Worm (Caenorhabditis elegans) whole organism, mixed stage, embryonic: ENCODE results near the gene ins-3.
"Not testable (repeated sequence)": the region's sequence is repeated elsewhere in the genome, so short reads cannot be mapped to it uniquely, and the experiment has no call there.

Experiments
- M03D4.4 ChIP-seq: sonication (generic microtip); optimal IDR thresholded peaks from 2 replicates; lab custom pipeline; 2017; ENCODE audit warnings: mild to moderate bottlenecking, missing genetic modification characterization, missing compliant biosample characterization
- bed-3 ChIP-seq: fragments of 200-800 bp; sonication (Bioruptor generic); optimal IDR thresholded peaks from 3 replicates; lab custom pipeline; 2018; ENCODE audit warnings: mild to moderate bottlenecking, missing genetic modification characterization, moderate library complexity, missing compliant biosample characterization
- blmp-1 ChIP-seq: fragments of 150-350 bp; optimal IDR thresholded peaks from 2 replicates; lab custom pipeline; 2014; ENCODE audit warnings: missing biosample characterization, missing genetic modification characterization
- ceh-39 ChIP-seq: fragments of 150-350 bp; optimal IDR thresholded peaks from 2 replicates; lab custom pipeline; 2014; ENCODE audit warnings: missing biosample characterization, missing genetic modification characterization
- ceh-43 ChIP-seq: fragments of 200-800 bp; sonication (Bioruptor generic); optimal IDR thresholded peaks from 2 replicates; lab custom pipeline; 2018; ENCODE audit warnings: mild to moderate bottlenecking, missing genetic modification characterization, moderate library complexity, missing compliant biosample characterization
- ceh-83 ChIP-seq: fragments of 200-800 bp; sonication (Bioruptor generic); optimal IDR thresholded peaks from 2 replicates; lab custom pipeline; 2018; ENCODE audit warnings: mild to moderate bottlenecking, missing genetic modification characterization, missing compliant biosample characterization
- ces-1 ChIP-seq: fragments of 150-350 bp; optimal IDR thresholded peaks from 2 replicates; lab custom pipeline; 2014; ENCODE audit warnings: missing biosample characterization, missing genetic modification reagents, missing genetic modification characterization
- drap-1 ChIP-seq: fragments of 200-800 bp; sonication (Bioruptor generic); optimal IDR thresholded peaks from 3 replicates; lab custom pipeline; 2018; ENCODE audit warnings: mild to moderate bottlenecking, missing genetic modification characterization, missing compliant biosample characterization
- elt-1 ChIP-seq: sonication (generic microtip); optimal IDR thresholded peaks from 2 replicates; lab custom pipeline; 2017; ENCODE audit warnings: missing genetic modification characterization, mild to moderate bottlenecking, missing compliant biosample characterization, antibody characterized with exemption, moderate library complexity, borderline replicate concordance; ENCODE audit not compliant: insufficient read depth
- ham-2 ChIP-seq: fragments of 200-800 bp; sonication (Bioruptor generic); optimal IDR thresholded peaks from 2 replicates; lab custom pipeline; 2018; ENCODE audit warnings: mild to moderate bottlenecking, missing genetic modification characterization, missing compliant biosample characterization
- hlh-1 ChIP-seq: fragments of 150-350 bp; optimal IDR thresholded peaks from 2 replicates; lab custom pipeline; 2014; ENCODE audit warnings: missing biosample characterization, missing genetic modification reagents, missing genetic modification characterization
- lin-32 ChIP-seq: fragments of 200-800 bp; sonication (Bioruptor generic); optimal IDR thresholded peaks from 2 replicates; lab custom pipeline; 2018; ENCODE audit warnings: mild to moderate bottlenecking, missing genetic modification characterization, missing compliant biosample characterization
- lsy-2 ChIP-seq: fragments of 150-350 bp; optimal IDR thresholded peaks from 2 replicates; lab custom pipeline; 2014; ENCODE audit warnings: missing biosample characterization, missing genetic modification characterization
- mab-5 ChIP-seq: fragments of 150-350 bp; optimal IDR thresholded peaks from 2 replicates; lab custom pipeline; 2014; ENCODE audit warnings: missing biosample characterization, missing genetic modification characterization
- nhr-12 ChIP-seq: fragments of 150-350 bp; optimal IDR thresholded peaks from 2 replicates; lab custom pipeline; 2014; ENCODE audit warnings: missing biosample characterization, missing genetic modification characterization
- nhr-2 ChIP-seq: fragments of 150-350 bp; optimal IDR thresholded peaks from 2 replicates; lab custom pipeline; 2014; ENCODE audit warnings: missing biosample characterization, missing genetic modification characterization
- nhr-237 ChIP-seq: fragments of 150-350 bp; optimal IDR thresholded peaks from 2 replicates; lab custom pipeline; 2014; ENCODE audit warnings: missing biosample characterization, missing genetic modification characterization
- nhr-28 ChIP-seq: fragments of 150-350 bp; optimal IDR thresholded peaks from 2 replicates; lab custom pipeline; 2014; ENCODE audit warnings: missing biosample characterization, missing genetic modification characterization
- nhr-76 ChIP-seq: sonication (generic microtip); optimal IDR thresholded peaks from 2 replicates; lab custom pipeline; 2017; ENCODE audit warnings: missing biosample characterization, missing genetic modification characterization
- sem-2 ChIP-seq: fragments of 200-800 bp; sonication (Bioruptor generic); optimal IDR thresholded peaks from 2 replicates; lab custom pipeline; 2018; ENCODE audit warnings: mild to moderate bottlenecking, missing genetic modification characterization, missing compliant biosample characterization
- snpc-4 ChIP-seq: fragments of 150-350 bp; optimal IDR thresholded peaks from 2 replicates; lab custom pipeline; 2014; ENCODE audit warnings: missing biosample characterization, missing genetic modification characterization
- sptf-1 ChIP-seq: sonication (generic microtip); optimal IDR thresholded peaks from 2 replicates; lab custom pipeline; 2017; ENCODE audit warnings: mild to moderate bottlenecking, missing genetic modification characterization, moderate library complexity, missing compliant biosample characterization
- tbx-8 ChIP-seq: fragments of 200-800 bp; sonication (Bioruptor generic); optimal IDR thresholded peaks from 2 replicates; lab custom pipeline; 2018; ENCODE audit warnings: mild to moderate bottlenecking, missing genetic modification characterization, moderate library complexity, missing compliant biosample characterization
- unc-120 ChIP-seq: sonication (generic microtip); optimal IDR thresholded peaks from 2 replicates; lab custom pipeline; 2017; ENCODE audit warnings: missing genetic modification characterization, missing compliant biosample characterization; ENCODE audit not compliant: poor library complexity, severe bottlenecking
- unc-39 ChIP-seq: fragments of 150-350 bp; optimal IDR thresholded peaks from 2 replicates; lab custom pipeline; 2014; ENCODE audit warnings: missing biosample characterization, missing genetic modification characterization
- unc-62 ChIP-seq: fragments of 150-350 bp; optimal IDR thresholded peaks from 2 replicates; lab custom pipeline; 2014; ENCODE audit warnings: missing biosample characterization, missing genetic modification reagents, missing genetic modification characterization
- zip-8 ChIP-seq: fragments of 150-350 bp; optimal IDR thresholded peaks from 2 replicates; lab custom pipeline; 2014; ENCODE audit warnings: missing biosample characterization, missing genetic modification characterization
- ztf-11 ChIP-seq: fragments of 150-350 bp; optimal IDR thresholded peaks from 2 replicates; lab custom pipeline; 2014; ENCODE audit warnings: missing biosample characterization, missing genetic modification characterization

Gene ins-3

DNA sequence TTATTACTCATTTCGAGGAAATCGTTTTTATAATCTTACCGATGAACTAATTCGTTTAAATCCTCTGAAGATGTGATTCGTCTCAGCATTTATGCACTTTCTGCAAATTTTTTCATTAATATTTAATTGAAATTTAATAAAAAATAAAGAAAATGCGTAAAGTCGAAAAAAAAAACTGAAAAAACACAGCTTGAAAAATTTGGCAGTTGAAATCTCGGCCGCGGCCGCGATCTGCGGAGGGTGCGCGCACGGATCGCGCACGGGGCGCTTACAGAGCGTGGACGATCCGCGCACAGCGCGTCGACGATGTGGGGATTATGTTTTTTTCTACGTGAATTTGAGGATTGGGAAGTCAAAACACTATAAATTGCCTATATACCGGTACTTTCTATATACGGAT is 18.3 kb upstream of the ins-3 start, which contains the start of gene ZK84.4:
Gene ZK84.4, minus strand, starts transcription at position 101 of the 400 bp plus-strand sequence.
- not testable (repeated sequence) for TF ChIP-seq lin-32 (GFP tag; lab: Kevin White, UChicago); tbx-8 (GFP tag; lab: Kevin White, UChicago); nhr-2

DNA sequence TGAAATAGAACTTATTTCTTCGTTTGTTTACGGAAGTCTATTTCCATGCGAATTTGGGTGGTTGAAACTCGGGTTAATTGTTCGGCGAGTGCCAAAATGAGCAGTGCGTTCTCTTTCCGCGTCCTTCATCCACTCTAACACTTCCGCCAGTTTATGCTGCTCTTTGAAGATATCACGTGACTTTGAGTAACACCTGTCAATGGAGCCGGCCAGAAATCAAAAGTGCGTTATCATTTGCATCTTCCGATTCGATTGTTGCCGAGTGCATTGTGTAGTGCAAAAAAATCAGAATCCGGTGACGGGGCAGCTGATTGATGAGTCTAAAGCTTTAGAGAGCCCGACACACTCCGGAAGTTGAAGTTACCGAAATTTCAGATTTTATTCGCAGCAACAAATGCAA is 10.4 kb upstream of the ins-3 start:
- TF ChIP-seq unc-62 (GFP tag; lab: Kevin White, UChicago), result peak; percentile 58
- TF ChIP-seq unc-120 (tag; lab: Kevin White, UChicago), result no peak
- peak; percentile 51 for TF ChIP-seq hlh-1

DNA sequence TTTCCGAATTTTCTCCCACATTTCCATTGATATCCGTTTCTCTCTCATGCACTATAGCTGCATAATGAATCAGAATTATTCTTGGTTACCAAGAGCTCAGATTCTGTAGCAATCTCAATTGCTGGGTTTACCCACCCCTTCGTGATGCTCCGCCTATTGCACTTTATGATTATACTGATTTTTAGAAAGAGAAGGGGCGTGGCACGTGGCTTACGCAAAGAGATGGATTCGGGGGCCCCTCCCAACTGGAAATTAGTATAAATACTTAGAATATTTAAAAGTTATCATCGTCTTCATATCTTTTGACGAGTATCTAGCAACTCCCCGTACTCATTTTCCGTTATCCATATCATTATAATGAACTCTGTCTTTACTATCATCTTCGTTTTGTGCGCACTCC is 9.6 kb upstream of the ins-3 start, which contains the start of gene ins-6:
Gene ins-6, plus strand, starts transcription at position 301 of the 400 bp plus-strand sequence.
- no peak for TF ChIP-seq ces-1 (GFP tag; lab: Kevin White, UChicago)
- TF ChIP-seq nhr-12 (tag; lab: Kevin White, UChicago), result no peak
- no peak for TF ChIP-seq M03D4.4 (tag; lab: Kevin White, UChicago)
- no peak for TF ChIP-seq blmp-1 (tag; lab: Kevin White, UChicago)
- TF ChIP-seq mab-5 (tag; lab: Kevin White, UChicago), result no peak
- no peak for TF ChIP-seq ceh-83 (GFP tag; lab: Kevin White, UChicago)

DNA sequence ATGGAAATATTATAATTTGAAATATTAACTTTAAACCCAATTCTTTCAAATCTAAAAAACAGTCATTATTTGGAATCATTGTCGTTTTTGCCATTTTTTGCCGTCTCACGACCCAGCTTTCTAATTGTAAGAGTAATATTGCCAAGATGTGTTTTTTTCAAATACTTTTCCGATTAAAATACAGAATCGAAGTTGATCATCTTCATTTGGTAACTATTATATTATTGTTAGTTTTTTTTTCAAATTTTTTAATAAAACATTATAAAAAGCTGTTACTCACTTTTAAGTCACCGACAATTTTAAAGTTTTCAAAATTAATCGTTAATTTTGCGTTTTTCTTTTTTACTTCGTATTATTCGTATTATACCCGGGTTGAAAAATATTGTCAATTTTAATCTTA is 6.7 kb upstream of the ins-3 start, which contains the start of gene ins-5:
Gene ins-5, plus strand, starts transcription at position 301 of the 400 bp plus-strand sequence.
- TF ChIP-seq lsy-2, result no peak
- no peak for TF ChIP-seq nhr-76 (tag; lab: Kevin White, UChicago)
- TF ChIP-seq snpc-4 (tag; lab: Kevin White, UChicago), result no peak

DNA sequence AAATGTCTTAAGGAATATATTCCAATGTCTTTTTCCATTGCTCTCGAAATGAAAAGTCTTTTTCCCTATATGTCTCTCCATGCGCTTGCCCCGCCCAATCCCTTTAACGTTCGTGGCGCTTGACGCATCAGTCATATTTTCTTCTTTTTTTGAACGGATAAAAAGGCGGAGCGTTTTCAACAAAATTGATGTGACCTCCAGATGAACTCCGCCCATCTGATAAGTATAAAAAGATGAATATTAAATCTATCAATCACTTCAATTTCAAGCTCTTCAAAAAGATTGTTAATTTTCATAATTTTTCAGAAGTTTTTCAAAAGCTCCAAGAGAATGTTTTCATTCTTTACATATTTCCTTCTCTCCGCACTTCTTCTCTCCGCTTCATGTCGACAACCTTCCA is 5.5 kb upstream of the ins-3 start, which contains the start of gene ins-4:
Gene ins-4, plus strand, starts transcription at position 301 of the 400 bp plus-strand sequence.
- TF ChIP-seq tbx-8 (GFP tag; lab: Kevin White, UChicago) (no peak), sem-2 (no peak), ham-2 (GFP tag; lab: Kevin White, UChicago) (no peak), unc-39 (tag; lab: Kevin White, UChicago) (no peak), ztf-11 (tag; lab: Kevin White, UChicago) (no peak), nhr-2 (no peak), mab-5 (tag; lab: Kevin White, UChicago) (no peak), zip-8 (tag; lab: Kevin White, UChicago) (no peak), unc-62 (GFP tag; lab: Kevin White, UChicago) (no peak), blmp-1 (tag; lab: Kevin White, UChicago) (no peak), lsy-2 (no peak), sptf-1 (tag; lab: Kevin White, UChicago) (no peak)

DNA sequence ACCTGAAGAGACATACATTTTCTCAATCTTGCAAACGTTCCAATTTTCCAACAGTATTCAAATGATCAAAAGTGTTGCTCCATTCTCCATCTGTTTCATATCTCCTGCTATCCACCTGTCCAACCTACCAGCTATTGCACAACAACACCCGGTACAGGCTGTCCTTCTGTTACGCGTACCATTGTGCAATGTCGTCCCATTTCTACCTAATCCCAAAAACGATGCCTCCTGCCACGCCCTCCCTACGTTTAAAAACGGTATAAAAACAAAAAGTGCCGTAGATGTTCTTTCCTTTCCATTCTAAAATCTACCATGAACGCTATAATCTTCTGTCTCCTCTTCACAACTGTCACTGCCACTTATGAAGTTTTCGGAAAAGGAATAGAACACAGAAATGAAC is 2.3 kb downstream of the ins-3 start, which contains the start of gene ins-2:
Gene ins-2, plus strand, starts transcription at position 301 of the 400 bp plus-strand sequence.
- TF ChIP-seq zip-8 (tag; lab: Kevin White, UChicago) (peak; percentile 51), drap-1 (GFP tag; lab: Kevin White, UChicago) (no peak), lin-32 (GFP tag; lab: Kevin White, UChicago) (peak; percentile 46), nhr-28 (no peak)

DNA sequence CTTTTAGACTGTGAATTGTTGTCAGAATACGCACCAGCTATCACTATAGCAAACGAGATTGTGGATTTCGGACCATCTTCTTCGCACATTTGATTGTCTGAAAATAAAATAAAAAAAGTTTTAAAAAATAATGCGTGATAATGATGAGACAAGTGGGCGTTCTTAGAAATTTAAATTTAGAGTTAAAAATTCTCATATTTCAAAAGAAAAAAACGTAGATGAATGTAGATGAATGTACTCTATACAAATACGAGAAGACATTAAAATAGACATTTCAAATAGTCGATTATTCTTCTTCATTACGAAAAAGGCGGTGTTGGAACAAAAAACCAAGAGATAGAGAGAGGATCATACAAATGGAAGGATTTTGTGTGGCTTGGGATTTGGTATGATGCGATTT is 15.7 kb downstream of the ins-3 start, which contains the start of gene B0034.5:
Gene B0034.5, minus strand, starts transcription at position 101 of the 400 bp plus-strand sequence.
- TF ChIP-seq drap-1 (GFP tag; lab: Kevin White, UChicago), result no peak
- TF ChIP-seq tbx-8 (GFP tag; lab: Kevin White, UChicago), result no peak
- TF ChIP-seq ceh-43 (GFP tag; lab: Kevin White, UChicago), result no peak
- no peak for TF ChIP-seq bed-3
- no peak for TF ChIP-seq ceh-83 (GFP tag; lab: Kevin White, UChicago)
- TF ChIP-seq nhr-237 (tag; lab: Kevin White, UChicago), result no peak
- TF ChIP-seq nhr-2, result no peak
- no peak for TF ChIP-seq elt-1 (tag; lab: Kevin White, UChicago)
- TF ChIP-seq ceh-39 (tag; lab: Kevin White, UChicago), result no peak
- TF ChIP-seq ham-2 (GFP tag; lab: Kevin White, UChicago), result no peak
- no peak for TF ChIP-seq nhr-76 (tag; lab: Kevin White, UChicago)
- no peak for TF ChIP-seq unc-120 (tag; lab: Kevin White, UChicago)
- TF ChIP-seq ztf-11 (tag; lab: Kevin White, UChicago), result no peak
- no peak for TF ChIP-seq lin-32 (GFP tag; lab: Kevin White, UChicago)
- no peak for TF ChIP-seq hlh-1
- TF ChIP-seq lsy-2, result no peak
- TF ChIP-seq sptf-1 (tag; lab: Kevin White, UChicago), result no peak
